Worm (Caenorhabditis elegans) whole organism, mixed stage, embryonic: ENCODE data around the gene R09D1.13.

Source experiments
- blmp-1 ChIP-seq: fragments of 150-350 bp; optimal IDR thresholded peaks from 2 replicates; lab custom pipeline; 2014; ENCODE audit warnings: missing biosample characterization, missing genetic modification characterization
- cnd-1 ChIP-seq: fragments of 200-800 bp; sonication (Bioruptor generic); optimal IDR thresholded peaks from 2 replicates; lab custom pipeline; 2018; ENCODE audit warnings: mild to moderate bottlenecking, missing genetic modification characterization, missing compliant biosample characterization
- elt-3 ChIP-seq: fragments of 150-350 bp; optimal IDR thresholded peaks from 2 replicates; lab custom pipeline; 2014; ENCODE audit warnings: missing biosample characterization, missing genetic modification characterization
- lin-13 ChIP-seq: fragments of 150-350 bp; optimal IDR thresholded peaks from 2 replicates; lab custom pipeline; 2014; ENCODE audit warnings: missing biosample characterization, missing genetic modification characterization
- lsy-2 ChIP-seq: fragments of 150-350 bp; optimal IDR thresholded peaks from 2 replicates; lab custom pipeline; 2014; ENCODE audit warnings: missing biosample characterization, missing genetic modification characterization
- mep-1 ChIP-seq: fragments of 150-350 bp; optimal IDR thresholded peaks from 2 replicates; lab custom pipeline; 2017; ENCODE audit warnings: missing biosample characterization, missing genetic modification reagents, missing genetic modification characterization, inconsistent platforms
- mls-2 ChIP-seq: sonication (generic microtip); optimal IDR thresholded peaks from 2 replicates; lab custom pipeline; 2016; ENCODE audit warnings: mild to moderate bottlenecking, missing genetic modification characterization, moderate library complexity, missing compliant biosample characterization
- nhr-12 ChIP-seq: fragments of 150-350 bp; optimal IDR thresholded peaks from 2 replicates; lab custom pipeline; 2014; ENCODE audit warnings: missing biosample characterization, missing genetic modification characterization
- nhr-237 ChIP-seq: fragments of 150-350 bp; optimal IDR thresholded peaks from 2 replicates; lab custom pipeline; 2014; ENCODE audit warnings: missing biosample characterization, missing genetic modification characterization
- nhr-28 ChIP-seq: fragments of 150-350 bp; optimal IDR thresholded peaks from 2 replicates; lab custom pipeline; 2014; ENCODE audit warnings: missing biosample characterization, missing genetic modification characterization
- pha-4 ChIP-seq: fragments of 150-350 bp; optimal IDR thresholded peaks from 2 replicates; lab custom pipeline; 2018; ENCODE audit warnings: missing biosample characterization, missing genetic modification reagents, missing genetic modification characterization
- snpc-4 ChIP-seq: fragments of 150-350 bp; optimal IDR thresholded peaks from 2 replicates; lab custom pipeline; 2014; ENCODE audit warnings: missing biosample characterization, missing genetic modification characterization
- unc-62 ChIP-seq: fragments of 150-350 bp; optimal IDR thresholded peaks from 2 replicates; lab custom pipeline; 2014; ENCODE audit warnings: missing biosample characterization, missing genetic modification reagents, missing genetic modification characterization
- ztf-11 ChIP-seq: fragments of 150-350 bp; optimal IDR thresholded peaks from 2 replicates; lab custom pipeline; 2014; ENCODE audit warnings: missing biosample characterization, missing genetic modification characterization

ce11 chrII:9447965-9448364 lies 2.7 kb upstream of the R09D1.13 start, which contains the start of gene chil-18:
- TF ChIP-seq ztf-11 (tag; lab: Kevin White, UChicago) (no peak), elt-3 (no peak), unc-62 (GFP tag; lab: Kevin White, UChicago) (no peak), pha-4 (tag; lab: Kevin White, UChicago) (no peak), nhr-12 (tag; lab: Kevin White, UChicago) (no peak), snpc-4 (tag; lab: Kevin White, UChicago) (no peak), nhr-28 (no peak), mls-2 (no peak), lsy-2 (no peak), cnd-1 (tag; lab: Kevin White, UChicago) (no peak), mep-1 (tag; lab: Kevin White, UChicago) (no peak), lin-13 (no peak), nhr-237 (no peak), blmp-1 (no peak)
